Fruit fly (Drosophila melanogaster) whole organism, embryonic: ENCODE measurements around the gene GstZ1.

Experiments used
- Blimp-1 ChIP-seq: fragments of 200-800 bp; sonication (Bioruptor generic); optimal IDR thresholded peaks from 3 replicates; lab custom pipeline; 2018; ENCODE audit warnings: missing biosample characterization, missing genetic modification characterization, mild to moderate bottlenecking, moderate library complexity, missing genetic modification reagents
- CG10543 ChIP-seq: fragments of 200-800 bp; sonication (Bioruptor generic); optimal IDR thresholded peaks from 3 replicates; lab custom pipeline; 2017; ENCODE audit warnings: missing biosample characterization, mild to moderate bottlenecking, missing genetic modification characterization, moderate library complexity
- CG12769 ChIP-seq: fragments of 200-800 bp; sonication (Bioruptor generic); optimal IDR thresholded peaks from 2 replicates; lab custom pipeline; 2019; ENCODE audit warnings: missing biosample characterization, mild to moderate bottlenecking, missing genetic modification characterization, moderate library complexity
- CG13624 ChIP-seq: fragments of 200-800 bp; sonication (Bioruptor generic); optimal IDR thresholded peaks from 2 replicates; lab custom pipeline; 2016; ENCODE audit warnings: missing biosample characterization, missing genetic modification characterization
- CG13894 ChIP-seq: fragments of 200-800 bp; sonication (Bioruptor generic); optimal IDR thresholded peaks from 3 replicates; lab custom pipeline; 2018; ENCODE audit warnings: missing biosample characterization, mild to moderate bottlenecking, missing genetic modification characterization, moderate library complexity
- CG18599 ChIP-seq: fragments of 200-800 bp; sonication (Bioruptor generic); optimal IDR thresholded peaks from 3 replicates; lab custom pipeline; 2017; ENCODE audit warnings: missing biosample characterization, missing genetic modification characterization, mild to moderate bottlenecking, moderate library complexity, missing genetic modification reagents
- CG6765 ChIP-seq: fragments of 200-800 bp; sonication (Bioruptor generic); optimal IDR thresholded peaks from 3 replicates; lab custom pipeline; 2017; ENCODE audit warnings: missing biosample characterization, mild to moderate bottlenecking, missing genetic modification characterization
- CG6791 ChIP-seq: fragments of 200-800 bp; sonication (Bioruptor generic); IDR thresholded peaks from 3 replicates; pipeline ENCODE4 v1.3.6; 2022; ENCODE audit warnings: missing biosample characterization, missing genetic modification characterization; ENCODE audit not compliant: partially characterized antibody
- CG8944 ChIP-seq: fragments of 200-800 bp; sonication (Bioruptor generic); optimal IDR thresholded peaks from 3 replicates; lab custom pipeline; 2016; ENCODE audit warnings: missing biosample characterization, missing genetic modification characterization
- Dll ChIP-seq: fragments of 200-800 bp; sonication (Bioruptor generic); IDR thresholded peaks from 4 replicates; pipeline ENCODE4 v1.3.6; 2022; ENCODE audit warnings: missing biosample characterization, missing genetic modification characterization; ENCODE audit not compliant: partially characterized antibody
- Drgx ChIP-seq: fragments of 200-800 bp; sonication (Bioruptor generic); IDR thresholded peaks from 2 replicates; pipeline ENCODE4 v1.3.6; 2022; ENCODE audit warnings: missing biosample characterization, missing genetic modification characterization
- ERR ChIP-seq: fragments of 200-800 bp; sonication (Bioruptor generic); optimal IDR thresholded peaks from 2 replicates; lab custom pipeline; 2016; ENCODE audit warnings: missing biosample characterization, missing genetic modification characterization
- Fer1 ChIP-seq: fragments of 200-800 bp; sonication (Bioruptor generic); optimal IDR thresholded peaks from 2 replicates; lab custom pipeline; 2017; ENCODE audit warnings: missing biosample characterization, mild to moderate bottlenecking, missing genetic modification characterization
- HLH54F ChIP-seq: fragments of 200-800 bp; sonication (Bioruptor generic); optimal IDR thresholded peaks from 3 replicates; lab custom pipeline; 2016; ENCODE audit warnings: missing biosample characterization, missing genetic modification characterization
- Hey ChIP-seq: fragments of 200-800 bp; sonication (Bioruptor generic); optimal IDR thresholded peaks from 3 replicates; lab custom pipeline; 2018; ENCODE audit warnings: missing biosample characterization, mild to moderate bottlenecking, missing genetic modification characterization
- Hmr ChIP-seq: fragments of 200-800 bp; sonication (Bioruptor generic); optimal IDR thresholded peaks from 3 replicates; lab custom pipeline; 2017; ENCODE audit warnings: mild to moderate bottlenecking, missing biosample characterization, missing genetic modification reagents, missing genetic modification characterization
- Jarid2 ChIP-seq: fragments of 200-800 bp; sonication (Bioruptor generic); optimal IDR thresholded peaks from 3 replicates; lab custom pipeline; 2017; ENCODE audit warnings: mild to moderate bottlenecking, missing biosample characterization, missing genetic modification reagents, missing genetic modification characterization
- MTF-1 ChIP-seq: fragments of 200-800 bp; sonication (Bioruptor generic); optimal IDR thresholded peaks from 2 replicates; lab custom pipeline; 2018; ENCODE audit warnings: missing biosample characterization, mild to moderate bottlenecking, missing genetic modification characterization, borderline replicate concordance
- Mes4 ChIP-seq: fragments of 200-800 bp; sonication (Bioruptor generic); optimal IDR thresholded peaks from 2 replicates; lab custom pipeline; 2016; ENCODE audit warnings: missing biosample characterization, missing genetic modification characterization
- NC2β ChIP-seq: fragments of 200-800 bp; sonication (Bioruptor generic); optimal IDR thresholded peaks from 2 replicates; lab custom pipeline; 2016; ENCODE audit warnings: missing biosample characterization, missing genetic modification characterization
- Rx ChIP-seq: fragments of 200-800 bp; sonication (Bioruptor generic); IDR thresholded peaks from 2 replicates; pipeline ENCODE4 v1.3.6; 2022; ENCODE audit warnings: missing biosample characterization, missing genetic modification characterization
- Sry-δ ChIP-seq: fragments of 200-800 bp; sonication (Bioruptor generic); optimal IDR thresholded peaks from 2 replicates; lab custom pipeline; 2016; ENCODE audit warnings: missing biosample characterization, missing genetic modification characterization
- Vsx1 ChIP-seq: fragments of 200-800 bp; sonication (Bioruptor generic); optimal IDR thresholded peaks from 2 replicates; lab custom pipeline; 2017; ENCODE audit warnings: missing biosample characterization, mild to moderate bottlenecking, missing genetic modification characterization, missing genetic modification reagents
- Xrp1 ChIP-seq: fragments of 200-800 bp; sonication (Bioruptor generic); IDR thresholded peaks from 2 replicates; pipeline ENCODE4 v1.3.6; 2022; ENCODE audit warnings: missing biosample characterization, missing genetic modification characterization
- ac ChIP-seq: fragments of 200-800 bp; sonication (Bioruptor generic); optimal IDR thresholded peaks from 3 replicates; lab custom pipeline; 2017; ENCODE audit warnings: missing biosample characterization, mild to moderate bottlenecking, missing genetic modification characterization
- az2 ChIP-seq: fragments of 200-800 bp; sonication (Bioruptor generic); optimal IDR thresholded peaks from 3 replicates; lab custom pipeline; 2016; ENCODE audit warnings: missing biosample characterization, missing genetic modification characterization
- bowl ChIP-seq: fragments of 200-800 bp; sonication (Bioruptor generic); IDR thresholded peaks from 2 replicates; pipeline ENCODE4 v1.3.6; 2022; ENCODE audit warnings: missing biosample characterization, missing genetic modification characterization
- bsh ChIP-seq, 2 experiments: fragments of 200-800 bp; sonication (Bioruptor generic); optimal IDR thresholded peaks; 2 replicates each; lab custom pipeline; 2017 to 2018; ENCODE audit warnings: mild to moderate bottlenecking in 2 of 2, missing biosample characterization in 2 of 2, missing genetic modification characterization in 2 of 2, moderate library complexity in 1 of 2
- cg ChIP-seq: fragments of 200-800 bp; sonication (Bioruptor generic); optimal IDR thresholded peaks from 3 replicates; lab custom pipeline; 2019; ENCODE audit warnings: missing biosample characterization, mild to moderate bottlenecking, missing genetic modification characterization, moderate library complexity
- chn ChIP-seq: fragments of 200-800 bp; sonication (Bioruptor generic); optimal IDR thresholded peaks from 2 replicates; lab custom pipeline; 2016; ENCODE audit warnings: missing biosample characterization, missing genetic modification characterization
- dm ChIP-seq: fragments of 200-800 bp; sonication (Bioruptor generic); optimal IDR thresholded peaks from 3 replicates; lab custom pipeline; 2016; ENCODE audit warnings: missing biosample characterization, missing genetic modification characterization
- dysf ChIP-seq: fragments of 200-800 bp; sonication (Bioruptor generic); IDR thresholded peaks from 3 replicates; pipeline ENCODE4 v1.3.6; 2022; ENCODE audit warnings: missing biosample characterization, missing genetic modification characterization
- gcm ChIP-seq: fragments of 200-800 bp; sonication (Bioruptor generic); optimal IDR thresholded peaks from 2 replicates; lab custom pipeline; 2019; ENCODE audit warnings: missing biosample characterization, mild to moderate bottlenecking, missing genetic modification characterization, moderate library complexity
- grau ChIP-seq: fragments of 200-800 bp; optimal IDR thresholded peaks from 3 replicates; lab custom pipeline; 2019; ENCODE audit warnings: missing biosample characterization, mild to moderate bottlenecking, missing genetic modification characterization, moderate library complexity
- ham ChIP-seq: fragments of 200-800 bp; sonication (Bioruptor generic); IDR thresholded peaks from 2 replicates; pipeline ENCODE4 v1.3.6; 2022; ENCODE audit warnings: missing biosample characterization, missing genetic modification characterization
- inv ChIP-seq: fragments of 200-800 bp; sonication (Bioruptor generic); IDR thresholded peaks from 2 replicates; pipeline ENCODE4 v1.3.6; 2022; ENCODE audit warnings: missing biosample characterization, missing genetic modification characterization; ENCODE audit not compliant: partially characterized antibody
- jing ChIP-seq: fragments of 200-800 bp; sonication (Bioruptor generic); optimal IDR thresholded peaks from 2 replicates; lab custom pipeline; 2018; ENCODE audit warnings: missing biosample characterization, mild to moderate bottlenecking, missing genetic modification characterization
- lbe ChIP-seq: fragments of 200-800 bp; sonication (Bioruptor generic); optimal IDR thresholded peaks from 2 replicates; lab custom pipeline; 2016; ENCODE audit warnings: missing biosample characterization, mild to moderate bottlenecking, missing genetic modification characterization
- lmd ChIP-seq: fragments of 200-800 bp; sonication (Bioruptor generic); IDR thresholded peaks from 2 replicates; pipeline ENCODE4 v1.3.6; 2022; ENCODE audit warnings: missing biosample characterization, missing genetic modification characterization
- nau ChIP-seq: fragments of 200-800 bp; sonication (Bioruptor generic); optimal IDR thresholded peaks from 3 replicates; lab custom pipeline; 2017; ENCODE audit warnings: missing biosample characterization, mild to moderate bottlenecking, missing genetic modification characterization, missing genetic modification reagents
- nerfin-1 ChIP-seq: fragments of 200-800 bp; sonication (Bioruptor generic); optimal IDR thresholded peaks from 3 replicates; lab custom pipeline; 2019; ENCODE audit warnings: missing biosample characterization, mild to moderate bottlenecking, missing genetic modification characterization, moderate library complexity
- pan ChIP-seq, 4 experiments: fragments of >200 bp in 3 of 4; fragments of 200-800 bp in 1 of 4; sonication (Bioruptor generic) in 1 of 4; optimal IDR thresholded peaks in 3 of 4; IDR thresholded peaks in 1 of 4; 2 replicates each; pipeline versions ENCODE4 v1.3.6 to Lab custom; 2017 to 2022; ENCODE audit warnings: missing biosample characterization in 2 of 4, missing genetic modification characterization in 2 of 4, mixed read lengths in 1 of 4
- pb ChIP-seq: fragments of 200-800 bp; sonication (Bioruptor generic); optimal IDR thresholded peaks from 3 replicates; lab custom pipeline; 2016; ENCODE audit warnings: missing biosample characterization, missing genetic modification characterization
- psq ChIP-seq: fragments of 200-800 bp; sonication (Bioruptor generic); optimal IDR thresholded peaks from 2 replicates; lab custom pipeline; 2017; ENCODE audit warnings: missing biosample characterization, missing genetic modification characterization
- rib ChIP-seq: fragments of 200-800 bp; sonication (Bioruptor generic); IDR thresholded peaks from 2 replicates; pipeline ENCODE4 v1.3.6; 2022; ENCODE audit warnings: missing biosample characterization, missing genetic modification characterization
- sc ChIP-seq, 3 experiments: fragments of >200 bp in 2 of 3; fragments of 200-800 bp in 1 of 3; sonication (Bioruptor generic) in 1 of 3; optimal IDR thresholded peaks; 2 replicates in 2 of 3; 3 replicates in 1 of 3; lab custom pipeline; 2017; ENCODE audit warnings: mild to moderate bottlenecking in 1 of 3, missing biosample characterization in 1 of 3, missing genetic modification characterization in 1 of 3, missing genetic modification reagents in 1 of 3
- sd ChIP-seq: fragments of 200-800 bp; sonication (Bioruptor generic); optimal IDR thresholded peaks from 3 replicates; lab custom pipeline; 2018; ENCODE audit warnings: missing biosample characterization, mild to moderate bottlenecking, missing genetic modification characterization, moderate library complexity
- sima ChIP-seq: fragments of 200-800 bp; sonication (Bioruptor generic); optimal IDR thresholded peaks from 2 replicates; lab custom pipeline; 2016; ENCODE audit warnings: missing biosample characterization, missing genetic modification characterization
- sisA ChIP-seq: fragments of 200-800 bp; sonication (Bioruptor generic); IDR thresholded peaks from 2 replicates; pipeline ENCODE4 v1.3.6; 2022; ENCODE audit warnings: missing biosample characterization, missing genetic modification characterization
- zen2 ChIP-seq: fragments of 200-800 bp; sonication (Bioruptor generic); IDR thresholded peaks from 3 replicates; pipeline ENCODE4 v1.3.6; 2022; ENCODE audit warnings: missing biosample characterization, missing genetic modification characterization; ENCODE audit not compliant: partially characterized antibody

Gene GstZ1

dm6 chr3R:9419300-9419652 is 37.1 kb downstream of the GstZ1 start (continued):
- TF ChIP-seq bsh (GFP tag; optimal IDR thresholded peaks at IDR 0.05; lab: Kevin White, UChicago), result peak in 1 of 2 experiments; percentile 26
- TF ChIP-seq Vsx1 (GFP tag; lab: Kevin White, UChicago), result no peak
- TF ChIP-seq CG10543, result peak; percentile 33
- no peak for TF ChIP-seq ham
- TF ChIP-seq Mes4 (GFP tag; lab: Kevin White, UChicago), result no peak
- TF ChIP-seq Sry-δ (GFP tag; lab: Kevin White, UChicago), result no peak
- TF ChIP-seq Dll, result no peak
- TF ChIP-seq dm, result no peak
- TF ChIP-seq ERR (GFP tag; lab: Kevin White, UChicago), result peak; percentile 22
- TF ChIP-seq MTF-1, result peak; percentile 49
- TF ChIP-seq az2 (GFP tag; lab: Kevin White, UChicago), result no peak
- TF ChIP-seq CG6791 (GFP tag; lab: Robert Waterston, UW), result no peak
- no peak for TF ChIP-seq bowl
- TF ChIP-seq CG18599 (GFP tag; lab: Kevin White, UChicago), result peak; percentile 24
- TF ChIP-seq lbe (GFP tag; lab: Kevin White, UChicago), result peak; percentile 53
- no peak for TF ChIP-seq HLH54F (GFP tag; lab: Kevin White, UChicago)
- TF ChIP-seq lmd (GFP tag; lab: Robert Waterston, UW), result no peak
- no peak for TF ChIP-seq sisA (GFP tag; lab: Robert Waterston, UW)
- no peak for TF ChIP-seq pb (GFP tag; lab: Kevin White, UChicago)
- TF ChIP-seq psq (GFP tag; lab: Kevin White, UChicago), result peak; percentile 83
- no peak for TF ChIP-seq Rx (GFP tag; lab: Robert Waterston, UW)
- no peak for TF ChIP-seq Xrp1 (GFP tag; lab: Robert Waterston, UW)
- peak; percentile 70 for TF ChIP-seq ac
- peak; percentile 24 for TF ChIP-seq nau (GFP tag; lab: Kevin White, UChicago)
- peak; percentile 91 for TF ChIP-seq sd
- no peak for TF ChIP-seq sima (GFP tag; lab: Kevin White, UChicago)
- no peak for TF ChIP-seq CG6765 (GFP tag; lab: Kevin White, UChicago)
- peak; percentile 41 for TF ChIP-seq gcm (GFP tag; lab: Kevin White, UChicago)
- no peak for TF ChIP-seq chn (GFP tag; lab: Kevin White, UChicago)
- TF ChIP-seq NC2β (GFP tag; lab: Kevin White, UChicago), result peak; percentile 31
- peak; percentile 21 for TF ChIP-seq Hey (tag; lab: Kevin White, UChicago)
- peak; percentile 72 for TF ChIP-seq Jarid2 (GFP tag; lab: Kevin White, UChicago)
- no peak for TF ChIP-seq CG8944 (GFP tag; lab: Kevin White, UChicago)
- peak; percentile 52 for TF ChIP-seq CG12769
- TF ChIP-seq rib, result no peak
- TF ChIP-seq jing (GFP tag; lab: Kevin White, UChicago), result no peak
- TF ChIP-seq Fer1 (GFP tag; lab: Kevin White, UChicago), result peak; percentile 41
- TF ChIP-seq inv (GFP tag; lab: Robert Waterston, UW), result no peak
- TF ChIP-seq pan (optimal IDR thresholded peaks at IDR 0.05; lab: Kevin White, UChicago), result no peak
- TF ChIP-seq pan (GFP tag; optimal IDR thresholded peaks at IDR 0.05 in 1 of 2, IDR thresholded peaks at IDR 0.05 in 1 of 2), result no peak
- peak; percentile 10 for TF ChIP-seq grau
- TF ChIP-seq zen2 (GFP tag; lab: Robert Waterston, UW), result no peak
- peak; percentile 4 for TF ChIP-seq CG13894
- no peak for TF ChIP-seq sc (optimal IDR thresholded peaks at IDR 0.05; lab: Kevin White, UChicago)
- no peak for TF ChIP-seq sc (GFP tag; optimal IDR thresholded peaks at IDR 0.05; lab: Kevin White, UChicago)
- no peak for TF ChIP-seq Drgx
- TF ChIP-seq Hmr (GFP tag; lab: Kevin White, UChicago), result peak; percentile 22
- peak; percentile 94 for TF ChIP-seq cg (GFP tag; lab: Kevin White, UChicago)
- peak; percentile 34 for TF ChIP-seq CG13624 (GFP tag; lab: Kevin White, UChicago)
- peak; percentile 79 for TF ChIP-seq nerfin-1
- no peak for TF ChIP-seq Blimp-1 (GFP tag; lab: Kevin White, UChicago)
- no peak for TF ChIP-seq dysf (GFP tag; lab: Robert Waterston, UW)
